Worm (Caenorhabditis elegans) whole organism, early embryonic: ENCODE data around the gene Y50D7A.1.

Source experiments
- B0310.2 ChIP-seq: sonication (generic microtip); optimal IDR thresholded peaks from 2 replicates; lab custom pipeline; 2016; ENCODE audit warnings: mild to moderate bottlenecking, missing genetic modification characterization, missing compliant biosample characterization
- F13C5.2 ChIP-seq: sonication (generic microtip); optimal IDR thresholded peaks from 2 replicates; lab custom pipeline; 2017; ENCODE audit warnings: mild to moderate bottlenecking, missing genetic modification characterization, inconsistent platforms, missing compliant biosample characterization
- aly-1 ChIP-seq: sonication (generic microtip); optimal IDR thresholded peaks from 2 replicates; lab custom pipeline; 2016; ENCODE audit warnings: missing genetic modification characterization, missing compliant biosample characterization
- ama-1 ChIP-seq: fragments of 150-350 bp; optimal IDR thresholded peaks from 2 replicates; lab custom pipeline; 2014
- ceh-13 ChIP-seq: fragments of 200-800 bp; sonication (Bioruptor generic); optimal IDR thresholded peaks from 2 replicates; lab custom pipeline; 2018; ENCODE audit warnings: mild to moderate bottlenecking, missing genetic modification characterization, missing compliant biosample characterization
- ceh-36 ChIP-seq: sonication (generic microtip); optimal IDR thresholded peaks from 2 replicates; lab custom pipeline; 2016; ENCODE audit warnings: missing genetic modification characterization, inconsistent platforms, missing compliant biosample characterization
- ets-7 ChIP-seq: sonication (generic microtip); optimal IDR thresholded peaks from 2 replicates; lab custom pipeline; 2016; ENCODE audit warnings: missing genotype, missing genetic modification characterization, missing compliant biosample characterization
- flt-1 ChIP-seq: fragments of 200-800 bp; sonication (Bioruptor generic); IDR thresholded peaks from 2 replicates; pipeline ENCODE4 v1.3.6; 2022; ENCODE audit warnings: missing genetic modification characterization, missing compliant biosample characterization
- hmbx-1 ChIP-seq: sonication (generic microtip); optimal IDR thresholded peaks from 2 replicates; lab custom pipeline; 2016; ENCODE audit warnings: mild to moderate bottlenecking, missing genetic modification characterization, missing compliant biosample characterization
- hmg-4 ChIP-seq: fragments of 200-800 bp; sonication (Bioruptor generic); optimal IDR thresholded peaks from 2 replicates; lab custom pipeline; 2018; ENCODE audit warnings: mild to moderate bottlenecking, missing genetic modification characterization, missing compliant biosample characterization
- hnd-1 ChIP-seq: sonication (generic microtip); optimal IDR thresholded peaks from 2 replicates; lab custom pipeline; 2016; ENCODE audit warnings: missing genetic modification characterization, missing compliant biosample characterization
- pes-1 ChIP-seq: fragments of 200-800 bp; sonication (Bioruptor generic); IDR thresholded peaks from 2 replicates; pipeline ENCODE4 v1.3.6; 2022; ENCODE audit warnings: missing genetic modification reagents, missing genetic modification characterization, missing compliant biosample characterization
- scrt-1 ChIP-seq: fragments of 200-800 bp; sonication (Bioruptor generic); IDR thresholded peaks from 2 replicates; pipeline ENCODE4 v1.3.6; 2022; ENCODE audit warnings: missing genetic modification characterization, missing compliant biosample characterization
- sea-1 ChIP-seq: fragments of 200-800 bp; sonication (Bioruptor generic); conservative IDR thresholded peaks from 2 replicates; pipeline ENCODE4 v1.3.6; 2022; ENCODE audit warnings: missing genetic modification characterization, missing compliant biosample characterization
- tbx-11 ChIP-seq: fragments of 200-800 bp; sonication (Bioruptor generic); IDR thresholded peaks from 2 replicates; pipeline ENCODE4 v1.3.6; 2022; ENCODE audit warnings: missing genetic modification characterization, missing compliant biosample characterization
- tbx-37 ChIP-seq: fragments of 200-800 bp; sonication (Bioruptor generic); conservative IDR thresholded peaks from 2 replicates; pipeline ENCODE4 v1.3.6; 2022; ENCODE audit warnings: missing genetic modification reagents, missing genetic modification characterization, missing compliant biosample characterization
- tra-4 ChIP-seq: sonication (generic microtip); optimal IDR thresholded peaks from 2 replicates; lab custom pipeline; 2017; ENCODE audit warnings: missing genetic modification characterization, missing compliant biosample characterization

Gene Y50D7A.1

ce11 chrIII:292340-292739, at the start of gene Y50D7A.1:
Gene Y50D7A.1, plus strand, starts transcription at chrIII:292640.
- no peak for TF ChIP-seq tbx-37 (GFP tag; lab: Robert Waterston, UW)
- TF ChIP-seq aly-1 (tag; lab: Kevin White, UChicago), result no peak
- TF ChIP-seq hmbx-1, result no peak
- TF ChIP-seq ceh-13 (GFP tag; lab: Kevin White, UChicago), result no peak
- TF ChIP-seq ceh-36, result no peak
- no peak for TF ChIP-seq F13C5.2 (tag; lab: Kevin White, UChicago)
- no peak for TF ChIP-seq flt-1 (GFP tag; lab: Robert Waterston, UW)
- no peak for TF ChIP-seq hnd-1 (tag; lab: Kevin White, UChicago)
- TF ChIP-seq sea-1 (GFP tag; lab: Robert Waterston, UW), result no peak
- TF ChIP-seq B0310.2, result no peak

- TF ChIP-seq aly-1 (tag; lab: Kevin White, UChicago), result no peak
- TF ChIP-seq tbx-11 (GFP tag; lab: Robert Waterston, UW), result no peak
- TF ChIP-seq flt-1 (GFP tag; lab: Robert Waterston, UW), result no peak
- TF ChIP-seq hmg-4 (GFP tag; lab: Kevin White, UChicago), result no peak
- TF ChIP-seq sea-1 (GFP tag; lab: Robert Waterston, UW), result no peak
- TF ChIP-seq ceh-13 (GFP tag; lab: Kevin White, UChicago), result no peak
- no peak for TF ChIP-seq ets-7 (tag; lab: Kevin White, UChicago)
- TF ChIP-seq pes-1 (GFP tag; lab: Robert Waterston, UW), result no peak
- no peak for TF ChIP-seq tbx-37 (GFP tag; lab: Robert Waterston, UW)
- no peak for TF ChIP-seq B0310.2
- TF ChIP-seq F13C5.2 (tag; lab: Kevin White, UChicago), result no peak
- no peak for TF ChIP-seq tra-4 (tag; lab: Kevin White, UChicago)
- TF ChIP-seq ama-1 (lab: Kevin White, UChicago), result no peak
- no peak for TF ChIP-seq scrt-1
- TF ChIP-seq hmbx-1, result no peak
- TF ChIP-seq hnd-1 (tag; lab: Kevin White, UChicago), result no peak
- no peak for TF ChIP-seq ceh-36
Measured at ce11 chrIII:251410-251809, 41.0 kb upstream of the Y50D7A.1 start.

- no peak for TF ChIP-seq ama-1 (lab: Kevin White, UChicago)
- no peak for TF ChIP-seq hmg-4 (GFP tag; lab: Kevin White, UChicago)
- TF ChIP-seq tbx-11 (GFP tag; lab: Robert Waterston, UW), result no peak
- no peak for TF ChIP-seq hmbx-1
- TF ChIP-seq aly-1 (tag; lab: Kevin White, UChicago), result no peak
- TF ChIP-seq scrt-1, result no peak
- TF ChIP-seq tbx-37 (GFP tag; lab: Robert Waterston, UW), result no peak
- no peak for TF ChIP-seq hnd-1 (tag; lab: Kevin White, UChicago)
- TF ChIP-seq tra-4 (tag; lab: Kevin White, UChicago), result no peak
- TF ChIP-seq B0310.2, result no peak
- TF ChIP-seq ceh-13 (GFP tag; lab: Kevin White, UChicago), result no peak
Measured at ce11 chrIII:254235-254634, 38.2 kb upstream of the Y50D7A.1 start, which contains the start of gene Y50D7A.3. Gene Y50D7A.3, plus strand, starts transcription at chrIII:254535.

ce11 chrIII:264790-265189, 27.6 kb upstream of the Y50D7A.1 start, which contains the start of gene xpd-1:
Gene xpd-1, plus strand, starts transcription at chrIII:265090.
- TF ChIP-seq ama-1 (lab: Kevin White, UChicago) (no peak), ceh-36 (no peak), aly-1 (tag; lab: Kevin White, UChicago) (no peak), pes-1 (GFP tag; lab: Robert Waterston, UW) (no peak), tbx-37 (GFP tag; lab: Robert Waterston, UW) (no peak), ets-7 (tag; lab: Kevin White, UChicago) (no peak), tbx-11 (GFP tag; lab: Robert Waterston, UW) (no peak), tra-4 (tag; lab: Kevin White, UChicago) (no peak), hmg-4 (GFP tag; lab: Kevin White, UChicago) (no peak), hnd-1 (tag; lab: Kevin White, UChicago) (no peak), scrt-1 (no peak), F13C5.2 (tag; lab: Kevin White, UChicago) (no peak), ceh-13 (GFP tag; lab: Kevin White, UChicago) (no peak), sea-1 (GFP tag; lab: Robert Waterston, UW) (no peak), B0310.2 (no peak), flt-1 (GFP tag; lab: Robert Waterston, UW) (no peak), hmbx-1 (no peak)

- TF ChIP-seq flt-1 (GFP tag; lab: Robert Waterston, UW), result no peak
- TF ChIP-seq tbx-37 (GFP tag; lab: Robert Waterston, UW), result no peak
- no peak for TF ChIP-seq tbx-11 (GFP tag; lab: Robert Waterston, UW)
- TF ChIP-seq ceh-13 (GFP tag; lab: Kevin White, UChicago), result no peak
- TF ChIP-seq hnd-1 (tag; lab: Kevin White, UChicago), result no peak
- no peak for TF ChIP-seq ceh-36
- TF ChIP-seq pes-1 (GFP tag; lab: Robert Waterston, UW), result no peak
- TF ChIP-seq ama-1 (lab: Kevin White, UChicago), result no peak
- no peak for TF ChIP-seq tra-4 (tag; lab: Kevin White, UChicago)
- TF ChIP-seq sea-1 (GFP tag; lab: Robert Waterston, UW), result no peak
- no peak for TF ChIP-seq hmbx-1
- no peak for TF ChIP-seq scrt-1
- no peak for TF ChIP-seq B0310.2
- TF ChIP-seq ets-7 (tag; lab: Kevin White, UChicago), result no peak
- TF ChIP-seq aly-1 (tag; lab: Kevin White, UChicago), result no peak
- no peak for TF ChIP-seq hmg-4 (GFP tag; lab: Kevin White, UChicago)
- TF ChIP-seq F13C5.2 (tag; lab: Kevin White, UChicago), result no peak
Measured at ce11 chrIII:282506-282905, 9.9 kb upstream of the Y50D7A.1 start.

- TF ChIP-seq scrt-1, result no peak
- no peak for TF ChIP-seq hmbx-1
- TF ChIP-seq hnd-1 (tag; lab: Kevin White, UChicago), result no peak
- no peak for TF ChIP-seq pes-1 (GFP tag; lab: Robert Waterston, UW)
- TF ChIP-seq ceh-36, result no peak
Measured at ce11 chrIII:283817-284216, 8.6 kb upstream of the Y50D7A.1 start, which contains the start of gene taco-1. Gene taco-1, plus strand, starts transcription at chrIII:284117.

- TF ChIP-seq ceh-36, result no peak
- no peak for TF ChIP-seq scrt-1
- TF ChIP-seq F13C5.2 (tag; lab: Kevin White, UChicago), result no peak
- no peak for TF ChIP-seq aly-1 (tag; lab: Kevin White, UChicago)
- no peak for TF ChIP-seq tbx-11 (GFP tag; lab: Robert Waterston, UW)
- no peak for TF ChIP-seq tra-4 (tag; lab: Kevin White, UChicago)
- no peak for TF ChIP-seq flt-1 (GFP tag; lab: Robert Waterston, UW)
- TF ChIP-seq hmbx-1, result no peak
- no peak for TF ChIP-seq ets-7 (tag; lab: Kevin White, UChicago)
- TF ChIP-seq tbx-37 (GFP tag; lab: Robert Waterston, UW), result no peak
- TF ChIP-seq ceh-13 (GFP tag; lab: Kevin White, UChicago), result no peak
- no peak for TF ChIP-seq pes-1 (GFP tag; lab: Robert Waterston, UW)
- TF ChIP-seq hmg-4 (GFP tag; lab: Kevin White, UChicago), result no peak
- no peak for TF ChIP-seq sea-1 (GFP tag; lab: Robert Waterston, UW)
- TF ChIP-seq hnd-1 (tag; lab: Kevin White, UChicago), result no peak
- TF ChIP-seq ama-1 (lab: Kevin White, UChicago), result no peak
Measured at ce11 chrIII:294527-294926, 2.1 kb downstream of the Y50D7A.1 start, which contains the start of gene Y50D7A.13. Gene Y50D7A.13, minus strand, starts transcription at chrIII:294627.
